Worm (Caenorhabditis elegans): ENCODE data around the gene cpr-3.

The cpr-3 gene

DNA sequence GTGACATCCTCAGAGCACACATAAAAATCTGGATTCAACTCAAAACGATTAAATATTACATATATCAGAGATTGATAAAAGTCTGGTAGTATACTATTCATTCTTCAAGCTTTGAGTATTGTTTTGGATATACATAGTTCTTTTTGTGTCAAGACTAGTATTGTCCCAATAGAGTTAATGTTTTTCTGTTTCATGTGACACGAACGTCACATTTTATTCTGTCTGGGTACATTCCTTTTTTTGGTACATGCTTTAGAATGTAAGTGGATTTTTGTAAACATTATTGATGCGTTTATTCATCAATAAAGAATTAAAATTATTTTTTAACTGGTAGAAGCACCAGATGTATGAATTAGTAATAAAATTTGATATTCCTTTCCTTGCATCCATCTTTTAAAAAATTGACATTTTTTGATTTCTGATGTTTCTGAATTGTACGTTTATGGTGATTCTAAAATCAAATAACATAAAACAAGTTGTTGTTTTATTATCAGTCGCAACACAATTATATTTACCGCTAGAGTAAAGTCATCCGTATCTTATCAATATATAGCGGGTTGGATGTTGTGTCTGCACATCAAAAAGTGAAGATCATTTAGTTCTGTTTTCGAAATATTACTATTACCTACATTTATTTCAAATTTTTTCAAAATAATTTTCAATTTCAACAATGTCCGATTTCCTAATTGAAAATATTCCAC is 17.5 kb upstream of the cpr-3 start, which contains the start of the genes srt-22 and nhr-246:
srt-22 (minus strand) TSS at position 101 of the 701 bp plus-strand sequence.
nhr-246 (plus strand) TSS at position 651 of the 701 bp plus-strand sequence.
- TF ChIP-seq nhr-21 (tag; optimal IDR thresholded peaks at IDR 0.05): no peak

DNA sequence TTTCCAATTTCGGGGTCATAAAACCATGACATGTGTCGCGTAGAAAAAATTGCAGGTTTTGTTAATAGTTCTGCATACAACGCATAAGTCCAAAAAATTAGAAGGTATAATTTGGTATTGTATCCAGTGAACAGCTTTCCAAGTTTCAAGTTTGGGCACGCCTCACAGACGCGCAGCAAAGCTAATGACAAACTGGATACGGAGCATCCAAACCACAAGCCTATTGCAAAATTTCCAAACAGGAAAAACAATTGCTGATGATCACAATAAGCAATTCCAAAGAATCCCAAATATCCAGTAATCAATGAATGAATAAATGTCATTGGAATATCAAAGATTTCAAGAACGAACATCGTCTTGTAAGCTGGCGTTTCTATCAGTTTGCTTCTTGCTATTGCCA is 15.0 kb upstream of the cpr-3 start:
- TF ChIP-seq nhr-129 (tag; optimal IDR thresholded peaks at IDR 0.05) (no peak), nhr-21 (tag; optimal IDR thresholded peaks at IDR 0.05) (no peak), unc-62 (GFP tag; optimal IDR thresholded peaks at IDR 0.05) (no peak), lin-13 (GFP tag; optimal IDR thresholded peaks at IDR 0.05) (no peak), snpc-4 (tag; optimal IDR thresholded peaks at IDR 0.05) (no peak), crh-2 (tag; optimal IDR thresholded peaks at IDR 0.05) (no peak), blmp-1 (tag; optimal IDR thresholded peaks at IDR 0.05; ENCODE audit: insufficient read depth) (no peak), lsy-2 (tag; optimal IDR thresholded peaks at IDR 0.05) (no peak), R02D3.7 (tag; optimal IDR thresholded peaks at IDR 0.05) (no peak), zag-1 (tag; optimal IDR thresholded peaks at IDR 0.05) (no peak), Y55F3AM.14 (GFP tag; optimal IDR thresholded peaks at IDR 0.05) (no peak), nhr-10 (tag; optimal IDR thresholded peaks at IDR 0.05) (no peak), ceh-82 (tag; optimal IDR thresholded peaks at IDR 0.05) (no peak), lin-11 (tag; optimal IDR thresholded peaks at IDR 0.05) (no peak)

DNA sequence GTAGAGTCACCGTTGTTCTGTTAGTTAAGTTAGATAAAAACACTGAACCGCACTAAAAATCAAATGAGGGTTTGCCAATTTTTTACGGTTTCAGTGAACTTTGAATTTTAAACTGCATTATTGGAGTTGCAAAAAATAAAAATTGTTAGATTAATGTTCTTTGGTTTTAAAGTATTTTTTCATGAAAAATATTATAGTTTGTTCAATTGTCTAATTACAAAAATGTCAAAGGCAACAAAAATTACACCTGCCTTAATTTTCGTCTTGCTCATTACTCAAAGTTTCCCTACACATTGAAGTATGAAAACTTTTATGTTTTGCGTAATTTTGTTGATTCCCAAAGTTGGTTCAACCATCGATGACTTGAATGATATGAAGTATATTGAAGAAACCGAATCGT is 12.3 kb upstream of the cpr-3 start, which contains the start of gene irld-62:
irld-62 (plus strand) TSS at position 301 of the 400 bp plus-strand sequence.
- TF ChIP-seq fos-1 (tag; optimal IDR thresholded peaks at IDR 0.05): no peak
- TF ChIP-seq blmp-1 (tag; optimal IDR thresholded peaks at IDR 0.05; ENCODE audit: insufficient read depth): no peak
- TF ChIP-seq ztf-1 (GFP tag; conservative IDR thresholded peaks at IDR 0.05): no peak
- TF ChIP-seq ztf-11 (tag; optimal IDR thresholded peaks at IDR 0.05): no peak
- TF ChIP-seq ama-1 (optimal IDR thresholded peaks at IDR 0.05): no peak
- no peak for TF ChIP-seq ceh-16 (tag; optimal IDR thresholded peaks at IDR 0.05)
- TF ChIP-seq crh-2 (tag; optimal IDR thresholded peaks at IDR 0.05): no peak
- no peak for TF ChIP-seq sma-3 (GFP tag; optimal IDR thresholded peaks at IDR 0.05)
- no peak for TF ChIP-seq snpc-4 (tag; optimal IDR thresholded peaks at IDR 0.05)
- no peak for TF ChIP-seq zag-1 (tag; optimal IDR thresholded peaks at IDR 0.05)

DNA sequence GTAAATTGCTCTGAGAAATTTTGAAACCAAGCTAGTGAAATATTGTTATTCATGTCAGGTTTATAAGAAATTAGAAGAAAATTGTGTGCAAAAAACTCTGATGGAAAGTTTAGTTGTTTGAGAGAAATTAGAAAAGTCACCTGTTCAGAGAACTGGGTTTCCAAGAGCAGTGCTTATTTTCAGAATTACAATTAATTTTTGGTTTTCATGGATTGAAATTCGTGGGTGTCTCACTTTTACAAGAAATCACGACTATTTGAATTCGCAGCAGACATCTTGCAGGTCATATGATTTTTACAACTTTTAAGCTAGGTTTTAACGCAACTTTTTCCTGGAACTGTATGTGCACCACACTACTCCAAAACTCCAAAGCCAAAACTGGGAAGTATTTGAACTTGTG is 10.5 kb upstream of the cpr-3 start, which contains the start of gene srz-10:
srz-10 (minus strand) TSS at position 88 of the 400 bp plus-strand sequence.
- no peak for TF ChIP-seq crh-2 (tag; optimal IDR thresholded peaks at IDR 0.05)
- no peak for TF ChIP-seq alr-1 (tag; optimal IDR thresholded peaks at IDR 0.05)
- no peak for TF ChIP-seq ceh-16 (tag; optimal IDR thresholded peaks at IDR 0.05)
- no peak for TF ChIP-seq lin-39 (tag; optimal IDR thresholded peaks at IDR 0.05)
- TF ChIP-seq lin-13 (GFP tag; optimal IDR thresholded peaks at IDR 0.05): no peak
- no peak for TF ChIP-seq mdl-1 (tag; optimal IDR thresholded peaks at IDR 0.05)

DNA sequence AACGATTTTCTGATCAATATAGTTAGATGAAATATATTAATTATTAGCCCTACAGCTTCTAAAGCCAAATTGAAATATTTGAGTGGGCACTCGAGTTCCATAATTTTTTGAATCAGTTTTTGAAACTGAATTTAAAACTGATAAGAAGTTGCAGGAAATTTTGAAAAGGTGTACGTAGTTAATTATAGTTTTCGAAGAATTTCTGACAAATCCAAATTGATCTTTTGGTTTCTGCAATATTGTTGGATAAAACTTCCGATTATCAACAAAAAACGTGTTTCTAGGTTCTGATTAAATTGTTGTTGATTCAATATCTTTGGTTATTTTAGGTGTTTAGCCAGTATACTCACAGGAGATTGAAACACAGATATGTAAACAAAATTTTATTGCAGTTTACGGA is 8.2 kb upstream of the cpr-3 start, which contains the start of gene T26H8.4:
T26H8.4 (minus strand) TSS at position 101 of the 400 bp plus-strand sequence.
- no peak for TF ChIP-seq unc-39 (tag; optimal IDR thresholded peaks at IDR 0.05)

DNA sequence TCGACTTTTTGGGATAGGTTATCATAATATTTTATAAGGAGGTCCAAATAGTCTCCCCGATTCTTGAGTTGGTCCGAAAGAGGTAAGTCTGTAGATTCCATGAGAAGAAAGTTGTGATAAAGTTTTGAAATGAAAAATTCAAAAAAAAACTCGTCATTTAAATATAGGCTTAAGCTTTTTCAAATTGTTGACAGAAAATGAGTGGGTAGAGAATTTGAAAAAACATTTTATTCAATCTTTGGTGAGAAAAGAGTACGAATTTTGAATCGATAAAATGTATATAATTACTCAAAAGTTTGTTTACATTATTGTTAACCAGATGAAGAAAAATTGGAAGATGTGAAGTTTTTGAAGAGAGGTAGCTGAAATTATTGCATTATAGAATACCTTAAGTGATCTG is 7.0 kb upstream of the cpr-3 start, which contains the start of gene T26H8.5:
T26H8.5 (minus strand) TSS at position 101 of the 400 bp plus-strand sequence.
- TF ChIP-seq crh-2 (tag; optimal IDR thresholded peaks at IDR 0.05): no peak
- TF ChIP-seq snpc-4 (tag; optimal IDR thresholded peaks at IDR 0.05): no peak
- TF ChIP-seq zag-1 (tag; optimal IDR thresholded peaks at IDR 0.05): no peak
- TF ChIP-seq unc-55 (GFP tag; optimal IDR thresholded peaks at IDR 0.05): no peak
- no peak for TF ChIP-seq C34F6.9 (tag; optimal IDR thresholded peaks at IDR 0.05)
- TF ChIP-seq nhr-21 (tag; optimal IDR thresholded peaks at IDR 0.05): no peak
- no peak for TF ChIP-seq nhr-10 (tag; optimal IDR thresholded peaks at IDR 0.05)
- TF ChIP-seq nhr-77 (tag; optimal IDR thresholded peaks at IDR 0.05): no peak
- no peak for TF ChIP-seq ztf-11 (tag; optimal IDR thresholded peaks at IDR 0.05)
- no peak for TF ChIP-seq nhr-129 (tag; optimal IDR thresholded peaks at IDR 0.05)
- no peak for TF ChIP-seq ztf-1 (GFP tag; conservative IDR thresholded peaks at IDR 0.05)
- no peak for TF ChIP-seq unc-62 (GFP tag; optimal IDR thresholded peaks at IDR 0.05)
- TF ChIP-seq mbf-1 (tag; optimal IDR thresholded peaks at IDR 0.05): no peak
- TF ChIP-seq lin-13 (GFP tag; optimal IDR thresholded peaks at IDR 0.05): no peak
- TF ChIP-seq gmeb-1 (tag; optimal IDR thresholded peaks at IDR 0.05): no peak
- TF ChIP-seq nhr-23 (tag; optimal IDR thresholded peaks at IDR 0.05): no peak
- no peak for TF ChIP-seq nhr-12 (tag; optimal IDR thresholded peaks at IDR 0.05)
- TF ChIP-seq nhr-237 (tag; optimal IDR thresholded peaks at IDR 0.05): no peak
- no peak for TF ChIP-seq F13H6.1 (tag; optimal IDR thresholded peaks at IDR 0.05)
